Worm (Caenorhabditis elegans): ENCODE measurements around the gene srd-1.

The srd-1 gene

DNA sequence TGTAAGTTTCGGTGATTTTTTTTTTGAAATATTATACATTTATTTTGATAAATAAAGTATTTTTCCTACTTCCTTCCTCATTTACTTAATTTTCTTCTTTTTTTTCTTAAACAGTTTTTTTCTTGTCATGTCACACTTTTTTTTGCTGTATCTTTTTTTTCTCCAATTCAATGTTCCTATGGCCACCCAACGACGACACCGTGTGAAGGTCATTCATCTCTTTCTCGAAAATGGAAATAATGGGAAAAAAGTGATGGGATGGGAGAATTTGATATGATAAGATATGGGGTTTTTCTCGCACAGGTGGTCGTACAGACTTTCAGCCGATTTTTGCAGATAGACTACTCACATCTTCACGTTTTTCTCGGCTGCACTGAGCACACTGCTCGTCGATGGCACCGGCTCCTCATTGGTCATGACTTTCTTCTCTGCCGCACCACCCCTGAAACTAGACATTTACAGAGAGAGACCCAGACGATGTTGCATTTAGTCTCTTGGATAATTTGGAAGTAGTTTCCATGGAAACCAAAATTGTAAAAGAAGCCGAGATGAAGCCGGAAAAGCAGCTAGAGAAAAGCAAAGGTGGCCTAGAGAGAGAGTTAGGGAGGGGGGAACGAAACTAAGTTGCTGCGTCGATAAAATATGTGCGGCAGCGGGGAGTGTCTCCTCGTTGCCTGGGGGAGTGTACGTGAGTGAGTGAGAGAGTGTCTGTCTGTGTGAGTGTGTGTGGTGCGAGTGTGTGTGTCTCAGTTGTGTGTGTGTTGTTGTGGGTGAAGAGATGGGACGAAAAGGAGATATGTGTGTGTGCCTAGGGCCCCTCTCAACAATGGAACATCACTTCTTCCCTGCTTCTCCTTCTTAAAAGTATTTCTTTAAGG lies 13.4 kb downstream of the srd-1 start, which contains the start of gene daf-19 (continued):
- TF ChIP-seq K12H6.12 (tag; optimal IDR thresholded peaks at IDR 0.05) (peak; percentile 35), atf-7 (tag; optimal IDR thresholded peaks at IDR 0.05) (peak; percentile 4)

DNA sequence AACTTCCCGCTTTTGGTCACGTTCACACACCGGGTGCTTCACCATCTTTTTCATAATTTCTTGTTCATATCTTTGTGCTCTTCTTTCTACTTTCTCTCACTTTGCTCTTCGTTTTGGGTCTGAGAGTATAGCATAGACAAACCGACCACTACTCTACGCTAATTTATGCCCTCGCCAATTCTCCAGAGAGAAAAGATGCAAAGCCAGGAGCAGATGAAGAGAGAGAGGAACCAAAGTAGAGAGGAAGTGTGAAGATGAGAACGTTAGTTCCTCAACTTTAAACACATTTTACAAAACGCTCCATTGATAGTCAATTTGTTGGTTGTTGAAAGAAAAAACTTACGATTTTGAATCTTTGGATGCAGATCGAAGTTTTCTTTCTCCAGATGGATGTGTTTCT lies 14.8 kb downstream of the srd-1 start:
- no peak for TF ChIP-seq ztf-18 (tag; optimal IDR thresholded peaks at IDR 0.05)
- TF ChIP-seq ceh-79 (tag; optimal IDR thresholded peaks at IDR 0.05), result no peak
- TF ChIP-seq dox-1 (GFP tag; IDR thresholded peaks at IDR 0.05), result no peak
- no peak for TF ChIP-seq mel-28 (tag; optimal IDR thresholded peaks at IDR 0.05; ENCODE audit: borderline replicate concordance)
- TF ChIP-seq dpff-1 (tag; optimal IDR thresholded peaks at IDR 0.05), result no peak
- no peak for TF ChIP-seq sea-2 (GFP tag; IDR thresholded peaks at IDR 0.05)
- no peak for TF ChIP-seq F23B12.7 (tag; optimal IDR thresholded peaks at IDR 0.05; ENCODE audit: insufficient read depth)
- TF ChIP-seq mcd-1 (GFP tag; IDR thresholded peaks at IDR 0.05), result no peak
- no peak for TF ChIP-seq F10E7.11 (tag; optimal IDR thresholded peaks at IDR 0.05)
- TF ChIP-seq nhr-90 (tag; optimal IDR thresholded peaks at IDR 0.05), result no peak

DNA sequence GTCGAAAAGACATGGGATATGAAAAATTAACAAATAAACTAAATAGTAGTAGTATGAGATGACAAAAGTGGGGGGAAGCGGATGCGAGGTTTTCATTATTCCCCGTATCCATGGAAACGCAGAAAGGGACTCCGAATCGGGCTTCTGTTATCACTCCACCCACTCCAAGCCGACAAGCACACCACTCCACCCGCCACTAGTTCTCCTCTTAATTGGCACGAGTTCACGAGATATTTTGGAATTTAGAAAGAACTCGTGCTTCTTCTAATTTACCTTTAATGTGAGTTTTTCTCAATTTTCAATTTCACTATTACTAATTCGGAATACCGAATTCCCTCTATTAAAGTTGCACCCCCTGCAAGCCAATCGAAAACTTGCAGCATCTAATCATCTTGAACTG lies 16.2 kb downstream of the srd-1 start:
- TF ChIP-seq ccch-3 (GFP tag; optimal IDR thresholded peaks at IDR 0.05), result no peak

DNA sequence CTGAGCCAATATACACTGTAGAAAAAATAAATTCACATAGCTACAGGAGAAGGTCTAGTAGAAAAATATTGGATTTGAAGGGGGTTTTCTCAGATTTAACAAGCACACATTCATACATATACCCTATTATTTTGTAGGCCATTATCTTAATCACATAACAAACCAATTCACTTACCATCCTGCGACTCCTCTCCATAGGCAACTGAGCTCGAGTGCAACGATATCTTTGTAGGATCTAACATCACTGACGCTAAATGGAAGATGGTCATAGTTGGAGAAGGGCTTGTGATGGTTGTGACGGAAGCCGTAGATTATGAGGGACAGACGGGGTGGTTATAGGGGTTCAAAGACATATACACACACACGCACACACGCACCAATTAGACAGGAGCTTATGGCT lies 18.4 kb downstream of the srd-1 start:
- TF ChIP-seq sptf-2 (GFP tag; optimal IDR thresholded peaks at IDR 0.05) (no peak), F39B2.1 (GFP tag; IDR thresholded peaks at IDR 0.05) (no peak), ccch-3 (GFP tag; optimal IDR thresholded peaks at IDR 0.05) (no peak), nhr-179 (tag; optimal IDR thresholded peaks at IDR 0.05) (no peak), attf-5 (GFP tag; optimal IDR thresholded peaks at IDR 0.05) (no peak), Y67H2A.10 (GFP tag; conservative IDR thresholded peaks at IDR 0.05) (no peak), B0019.2 (GFP tag; conservative IDR thresholded peaks at IDR 0.05) (no peak), hmg-1.2 (GFP tag; IDR thresholded peaks at IDR 0.05) (no peak), dox-1 (GFP tag; IDR thresholded peaks at IDR 0.05) (no peak), F52B5.7 (tag; optimal IDR thresholded peaks at IDR 0.05) (no peak), snpc-1.1 (tag; optimal IDR thresholded peaks at IDR 0.05; ENCODE audit: insufficient read depth) (no peak)

DNA sequence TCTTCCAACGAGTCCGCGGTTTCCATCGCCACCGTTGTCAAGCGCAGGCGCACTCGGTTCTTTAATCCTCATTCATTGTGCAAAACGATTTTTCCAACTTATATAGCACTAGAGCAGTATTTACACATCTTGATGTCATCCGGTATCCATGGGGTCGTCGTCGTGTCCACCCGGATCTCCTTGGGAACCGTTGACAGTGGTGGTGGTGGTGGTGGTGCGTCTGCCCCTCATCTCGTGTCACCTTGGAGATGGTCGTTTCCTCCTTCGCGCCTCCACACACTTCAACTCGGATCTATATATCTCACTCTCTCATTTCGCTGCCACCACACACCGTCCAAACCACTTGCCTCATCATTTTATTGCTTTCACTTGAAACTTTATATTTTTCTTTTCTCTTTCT lies 19.7 kb downstream of the srd-1 start:
- TF ChIP-seq zfh-2 (GFP tag; conservative IDR thresholded peaks at IDR 0.05) (peak; percentile 61), mcd-1 (GFP tag; IDR thresholded peaks at IDR 0.05) (no peak)

DNA sequence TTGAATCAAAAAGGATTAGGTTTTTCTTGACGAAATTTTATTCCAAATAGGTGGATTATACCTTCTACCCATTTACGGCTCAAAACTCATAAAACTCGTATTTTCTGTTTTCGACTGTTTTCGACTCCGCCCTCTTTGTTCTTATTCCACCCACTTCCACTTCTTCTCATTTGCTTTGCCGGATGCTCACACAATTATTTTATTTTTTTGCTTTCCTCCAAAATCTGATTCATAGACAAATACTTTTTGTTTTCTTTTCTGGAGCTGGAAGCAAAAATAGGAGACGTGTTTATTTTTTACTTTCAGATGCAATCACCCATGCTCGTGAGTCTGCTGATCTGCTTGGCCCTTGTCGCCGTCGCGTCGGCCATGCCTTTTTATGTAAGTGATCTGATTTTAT lies 27.4 kb downstream of the srd-1 start, which contains the start of gene nlp-63:
TSS of gene nlp-63 (plus strand) at position 301 of the 400 bp plus-strand sequence.
- TF ChIP-seq bed-1 (GFP tag; IDR thresholded peaks at IDR 0.05) (no peak), K12H6.12 (tag; optimal IDR thresholded peaks at IDR 0.05) (no peak), zim-3 (tag; optimal IDR thresholded peaks at IDR 0.05) (no peak), egl-44 (GFP tag; IDR thresholded peaks at IDR 0.05) (no peak), rec-8 (tag; optimal IDR thresholded peaks at IDR 0.05) (no peak), ztf-6 (GFP tag; IDR thresholded peaks at IDR 0.05) (no peak), ccch-3 (GFP tag; optimal IDR thresholded peaks at IDR 0.05) (no peak), tbp1 (GFP tag; optimal IDR thresholded peaks at IDR 0.05) (no peak), bed-2 (GFP tag; IDR thresholded peaks at IDR 0.05) (no peak), unc-62 (GFP tag; optimal IDR thresholded peaks at IDR 0.05) (no peak), fkh-3 (tag; optimal IDR thresholded peaks at IDR 0.05) (no peak), hrde-1 (tag; optimal IDR thresholded peaks at IDR 0.05; ENCODE audit: borderline replicate concordance) (no peak), let-607 (tag; optimal IDR thresholded peaks at IDR 0.05) (no peak), lin-35 (GFP tag; optimal IDR thresholded peaks at IDR 0.05) (no peak), ztf-3 (GFP tag; optimal IDR thresholded peaks at IDR 0.05) (no peak), ceh-58 (GFP tag; IDR thresholded peaks at IDR 0.05) (no peak), ztf-25 (GFP tag; IDR thresholded peaks at IDR 0.05) (no peak), F37B4.10 (GFP tag; IDR thresholded peaks at IDR 0.05) (no peak)

Measured in whole organism, young adult.